Fruit fly (Drosophila melanogaster): Measurements from ENCODE around the gene CG15020.

DNA sequence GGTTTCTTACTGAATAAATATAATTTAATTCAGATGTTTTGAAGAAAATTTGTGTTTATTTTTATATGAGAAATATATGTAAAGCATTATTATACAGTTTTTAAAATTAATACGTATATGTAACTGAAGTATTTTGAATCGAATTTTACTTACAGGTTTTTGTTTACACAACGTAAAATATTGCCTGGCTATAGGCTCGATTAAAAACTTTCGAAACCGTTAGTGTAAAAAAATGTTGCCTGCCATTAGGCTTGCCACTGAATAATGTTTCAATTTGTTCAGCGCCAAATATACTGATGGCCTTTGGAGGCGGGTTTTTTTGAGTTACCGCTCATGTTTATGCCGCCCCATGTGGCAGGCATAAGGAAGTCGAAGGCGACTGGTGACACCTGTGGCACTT lies 5.1 kb downstream of the CG15020 start:
- TF ChIP-seq CG8478 (optimal IDR thresholded peaks at IDR 0.05) (no peak), CTCF (optimal IDR thresholded peaks at IDR 0.05) (no peak)

All from S2 (cell line).